Worm (Caenorhabditis elegans): Measurements from ENCODE around the gene acs-6.
A peak's percentile ranks its signal among the peaks of the same experiment; 100 is the strongest.

acs-6 gene

ce11 chrII:7100838-7101237, 39.0 kb downstream of the acs-6 start, which contains the start of gene mmaa-1:
TSS of gene mmaa-1 (minus strand) at chrII:7101165.
- TF ChIP-seq nhr-237 (tag; optimal IDR thresholded peaks at IDR 0.05) (no peak), unc-39 (tag; optimal IDR thresholded peaks at IDR 0.05) (no peak), fkh-10 (GFP tag; optimal IDR thresholded peaks at IDR 0.05) (no peak), ceh-16 (tag; optimal IDR thresholded peaks at IDR 0.05) (no peak), unc-62 (GFP tag; optimal IDR thresholded peaks at IDR 0.05) (no peak), elt-2 (tag; optimal IDR thresholded peaks at IDR 0.05) (no peak), ceh-82 (tag; optimal IDR thresholded peaks at IDR 0.05) (no peak), nhr-77 (tag; optimal IDR thresholded peaks at IDR 0.05) (no peak), eor-1 (tag; optimal IDR thresholded peaks at IDR 0.05) (no peak), ama-1 (optimal IDR thresholded peaks at IDR 0.05) (peak; percentile 56), pqm-1 (tag; optimal IDR thresholded peaks at IDR 0.05) (no peak), zag-1 (tag; optimal IDR thresholded peaks at IDR 0.05) (no peak), nhr-12 (tag; optimal IDR thresholded peaks at IDR 0.05) (no peak), skn-1 (tag; optimal IDR thresholded peaks at IDR 0.05) (no peak), nhr-11 (tag; optimal IDR thresholded peaks at IDR 0.05) (no peak), lsy-12 (tag; optimal IDR thresholded peaks at IDR 0.05) (peak; percentile 37)

DNA sequence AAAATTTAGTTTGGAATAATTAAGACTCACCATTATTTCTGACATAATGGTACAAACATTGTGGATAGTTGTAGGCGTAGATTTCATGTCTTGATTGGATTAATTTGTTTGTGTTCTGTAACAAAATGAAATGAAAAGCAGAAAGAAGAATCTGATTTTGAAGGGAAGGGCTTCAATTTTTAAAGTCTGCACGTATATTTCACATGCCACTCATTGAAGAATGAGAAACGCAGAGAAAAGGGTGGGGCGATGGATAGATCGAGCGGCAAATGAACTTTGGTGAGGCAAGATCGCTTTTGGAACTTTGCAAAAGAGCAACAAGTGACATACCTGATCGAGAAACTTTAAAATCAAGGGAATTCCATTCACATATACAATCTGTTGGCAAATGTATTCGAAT, 40.5 kb downstream of the acs-6 start:
- peak; percentile 2 for TF ChIP-seq nhr-25 (tag; optimal IDR thresholded peaks at IDR 0.05)
- no peak for TF ChIP-seq mdl-1 (tag; optimal IDR thresholded peaks at IDR 0.05)
- no peak for TF ChIP-seq nhr-67 (tag; optimal IDR thresholded peaks at IDR 0.05)
- TF ChIP-seq fkh-10 (GFP tag; optimal IDR thresholded peaks at IDR 0.05), result no peak
- peak; percentile 6 for TF ChIP-seq lin-15B (tag; optimal IDR thresholded peaks at IDR 0.05)
- TF ChIP-seq nhr-76 (tag; optimal IDR thresholded peaks at IDR 0.05), result no peak
- TF ChIP-seq ZK546.5 (tag; optimal IDR thresholded peaks at IDR 0.05), result no peak
- TF ChIP-seq nfya-1 (tag; optimal IDR thresholded peaks at IDR 0.05; ENCODE audit: insufficient read depth), result no peak

DNA sequence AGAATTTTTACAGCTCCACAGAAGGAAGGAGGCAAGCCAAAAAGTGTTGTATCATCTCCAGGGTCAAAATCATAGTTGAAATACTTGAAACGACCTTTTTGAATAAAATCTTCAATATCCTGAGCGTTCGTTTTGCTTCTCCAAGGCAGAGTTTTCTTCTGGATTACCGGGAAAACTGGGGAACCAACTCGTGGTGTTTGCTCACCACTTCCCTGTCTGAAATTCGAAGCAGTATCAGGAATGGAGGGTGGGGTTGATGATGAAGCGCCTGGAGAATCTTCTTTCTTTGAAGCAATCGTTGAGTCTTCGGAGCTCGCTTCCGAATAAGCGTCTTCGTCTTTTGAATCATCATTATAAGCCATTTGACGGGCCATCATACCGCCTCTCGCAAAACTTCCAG, 41.3 kb downstream of the acs-6 start:
- TF ChIP-seq ztf-11 (tag; optimal IDR thresholded peaks at IDR 0.05), result no peak
- TF ChIP-seq eor-1 (tag; optimal IDR thresholded peaks at IDR 0.05), result no peak
- TF ChIP-seq nhr-237 (tag; optimal IDR thresholded peaks at IDR 0.05), result no peak
- TF ChIP-seq mml-1 (tag; optimal IDR thresholded peaks at IDR 0.05), result no peak
- TF ChIP-seq daf-12 (tag; optimal IDR thresholded peaks at IDR 0.05), result no peak
- no peak for TF ChIP-seq lin-15B (tag; optimal IDR thresholded peaks at IDR 0.05)
- no peak for TF ChIP-seq nhr-43 (tag; optimal IDR thresholded peaks at IDR 0.05; ENCODE audit: poor library complexity, severe bottlenecking)
- no peak for TF ChIP-seq pqm-1 (tag; optimal IDR thresholded peaks at IDR 0.05)
- no peak for TF ChIP-seq tbx-2 (tag; optimal IDR thresholded peaks at IDR 0.05)
- TF ChIP-seq zag-1 (tag; optimal IDR thresholded peaks at IDR 0.05), result no peak
- no peak for TF ChIP-seq nfya-1 (tag; optimal IDR thresholded peaks at IDR 0.05; ENCODE audit: insufficient read depth)

DNA sequence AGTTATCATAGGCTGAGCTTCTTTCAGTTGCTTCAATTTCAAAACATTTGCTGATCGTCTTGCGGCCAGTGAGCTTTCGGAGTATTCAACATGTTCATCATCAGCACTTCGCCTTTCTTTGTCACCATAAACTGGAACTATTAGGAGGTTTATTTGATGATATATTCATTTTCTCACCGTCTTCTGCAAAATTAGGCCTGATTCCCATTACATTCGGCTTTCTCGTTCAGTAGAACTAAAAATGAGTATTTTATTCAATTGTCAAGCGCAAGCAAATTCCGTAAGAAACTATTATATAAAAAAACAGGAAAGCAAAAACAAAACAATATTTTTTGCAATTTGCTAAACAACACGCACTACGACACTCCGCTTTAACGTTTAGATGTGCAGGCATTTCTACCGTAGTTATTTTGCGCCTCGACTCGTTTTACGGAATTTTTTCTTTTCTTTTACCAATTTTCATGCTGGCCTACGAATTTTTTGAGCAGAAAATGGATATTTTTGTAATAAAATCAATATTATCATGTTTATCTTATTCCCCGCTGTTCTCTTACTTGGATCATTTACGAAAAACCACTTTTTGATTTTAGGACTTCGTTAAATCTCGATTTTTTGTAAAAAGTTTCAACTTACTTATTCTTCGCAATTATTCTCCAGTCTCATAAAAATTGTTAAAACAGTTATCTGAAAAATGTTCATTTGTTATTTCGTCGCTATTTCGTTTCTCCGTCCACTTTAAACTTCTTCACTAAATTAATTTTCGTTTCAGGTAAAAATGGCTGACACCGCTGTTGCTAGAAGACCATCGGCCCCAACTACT, 43.2 kb downstream of the acs-6 start, which contains the start of the genes farl-11 and rpl-33:
TSS of gene farl-11 (minus strand) at position 242 of the 820 bp plus-strand sequence.
TSS of gene rpl-33 (plus strand) at position 770 of the 820 bp plus-strand sequence.
- TF ChIP-seq mdl-1 (tag; optimal IDR thresholded peaks at IDR 0.05) (no peak), eor-1 (tag; optimal IDR thresholded peaks at IDR 0.05) (no peak), R02D3.7 (tag; optimal IDR thresholded peaks at IDR 0.05) (peak; percentile 79), ceh-16 (tag; optimal IDR thresholded peaks at IDR 0.05) (no peak), egl-27 (tag; optimal IDR thresholded peaks at IDR 0.05) (no peak), ceh-28 (tag; optimal IDR thresholded peaks at IDR 0.05) (peak; percentile 38), hmg-11 (tag; optimal IDR thresholded peaks at IDR 0.05) (peak; percentile 24), lin-39 (tag; optimal IDR thresholded peaks at IDR 0.05) (peak; percentile 84), ceh-82 (tag; optimal IDR thresholded peaks at IDR 0.05) (no peak), elt-2 (tag; optimal IDR thresholded peaks at IDR 0.05) (peak; percentile 41), nhr-23 (tag; optimal IDR thresholded peaks at IDR 0.05) (peak; percentile 93), nhr-237 (tag; optimal IDR thresholded peaks at IDR 0.05) (no peak), ceh-9 (tag; optimal IDR thresholded peaks at IDR 0.05) (no peak), unc-39 (tag; optimal IDR thresholded peaks at IDR 0.05) (no peak), nhr-76 (tag; optimal IDR thresholded peaks at IDR 0.05) (peak; percentile 16), sea-2 (GFP tag; optimal IDR thresholded peaks at IDR 0.05) (no peak), aly-2 (tag; optimal IDR thresholded peaks at IDR 0.05) (no peak), nfya-1 (tag; optimal IDR thresholded peaks at IDR 0.05; ENCODE audit: insufficient read depth) (peak; percentile 97), elt-3 (tag; optimal IDR thresholded peaks at IDR 0.05) (no peak), nhr-77 (tag; optimal IDR thresholded peaks at IDR 0.05) (no peak), ztf-4 (tag; optimal IDR thresholded peaks at IDR 0.05) (no peak), egl-5 (tag; optimal IDR thresholded peaks at IDR 0.05) (peak; percentile 86), nhr-67 (tag; optimal IDR thresholded peaks at IDR 0.05) (no peak), ama-1 (optimal IDR thresholded peaks at IDR 0.05) (peak; percentile 46), pha-4 (tag; optimal IDR thresholded peaks at IDR 0.05) (peak; percentile 98), nhr-12 (tag; optimal IDR thresholded peaks at IDR 0.05) (no peak), zag-1 (tag; optimal IDR thresholded peaks at IDR 0.05) (no peak), mml-1 (tag; optimal IDR thresholded peaks at IDR 0.05) (no peak), nhr-43 (tag; optimal IDR thresholded peaks at IDR 0.05; ENCODE audit: poor library complexity, severe bottlenecking) (peak; percentile 52), daf-12 (tag; optimal IDR thresholded peaks at IDR 0.05) (no peak), pqm-1 (tag; optimal IDR thresholded peaks at IDR 0.05) (peak; percentile 73), nhr-11 (tag; optimal IDR thresholded peaks at IDR 0.05) (peak; percentile 25), ZK546.5 (tag; optimal IDR thresholded peaks at IDR 0.05) (peak; percentile 81), fkh-2 (tag; optimal IDR thresholded peaks at IDR 0.05) (no peak), nhr-28 (tag; optimal IDR thresholded peaks at IDR 0.05) (no peak)
